Fruit fly (Drosophila melanogaster) whole organism, embryonic: ENCODE data around the gene CG2147.

ENCODE experiments used
- Atf-2 ChIP-seq: fragments of 200-800 bp; sonication (Bioruptor generic); optimal IDR thresholded peaks from 2 replicates; lab custom pipeline; 2016; ENCODE audit warnings: missing biosample characterization, missing genetic modification characterization
- B-H2 ChIP-seq: fragments of 200-800 bp; sonication (Bioruptor generic); optimal IDR thresholded peaks from 2 replicates; lab custom pipeline; 2018; ENCODE audit warnings: missing biosample characterization, mild to moderate bottlenecking, missing genetic modification characterization
- CG10147 ChIP-seq: fragments of 200-800 bp; sonication (Bioruptor generic); optimal IDR thresholded peaks from 2 replicates; lab custom pipeline; 2019; ENCODE audit warnings: missing biosample characterization, mild to moderate bottlenecking, missing genetic modification characterization, moderate library complexity
- CG10462 ChIP-seq: fragments of 200-800 bp; sonication (Bioruptor generic); optimal IDR thresholded peaks from 2 replicates; lab custom pipeline; 2016; ENCODE audit warnings: missing biosample characterization, missing genetic modification characterization
- CG10959 ChIP-seq: fragments of 200-800 bp; sonication (Bioruptor generic); IDR thresholded peaks from 2 replicates; pipeline ENCODE4 v1.3.6; 2022; ENCODE audit warnings: missing biosample characterization, missing genetic modification characterization
- CG11504 ChIP-seq: fragments of 200-800 bp; sonication (Bioruptor generic); optimal IDR thresholded peaks from 3 replicates; lab custom pipeline; 2019; ENCODE audit warnings: missing biosample characterization, mild to moderate bottlenecking, missing genetic modification characterization, moderate library complexity
- CG11723 ChIP-seq: fragments of 200-800 bp; sonication (Bioruptor generic); optimal IDR thresholded peaks from 2 replicates; lab custom pipeline; 2017; ENCODE audit warnings: missing biosample characterization, mild to moderate bottlenecking, missing genetic modification characterization
- CG12659 ChIP-seq: fragments of 200-800 bp; sonication (Bioruptor generic); optimal IDR thresholded peaks from 3 replicates; lab custom pipeline; 2017; ENCODE audit warnings: mild to moderate bottlenecking, missing biosample characterization, missing genetic modification reagents, missing genetic modification characterization
- CG13624 ChIP-seq: fragments of 200-800 bp; sonication (Bioruptor generic); optimal IDR thresholded peaks from 2 replicates; lab custom pipeline; 2016; ENCODE audit warnings: missing biosample characterization, missing genetic modification characterization
- CG14710 ChIP-seq: fragments of 200-800 bp; sonication (Bioruptor generic); optimal IDR thresholded peaks from 3 replicates; lab custom pipeline; 2019; ENCODE audit warnings: missing biosample characterization, mild to moderate bottlenecking, missing genetic modification characterization, moderate library complexity
- CG17612 ChIP-seq: fragments of 200-800 bp; sonication (Bioruptor generic); IDR thresholded peaks from 2 replicates; pipeline ENCODE4 v1.3.6; 2022; ENCODE audit warnings: missing biosample characterization, missing genetic modification characterization
- CG17912 ChIP-seq: fragments of 200-800 bp; sonication (Bioruptor generic); optimal IDR thresholded peaks from 2 replicates; lab custom pipeline; 2018; ENCODE audit warnings: missing biosample characterization, mild to moderate bottlenecking, missing genetic modification characterization
- CG18011 ChIP-seq: fragments of 200-800 bp; sonication (Bioruptor generic); optimal IDR thresholded peaks from 2 replicates; lab custom pipeline; 2017; ENCODE audit warnings: missing biosample characterization, missing genetic modification characterization, mild to moderate bottlenecking, moderate library complexity, missing genotype
- CG1832 ChIP-seq: fragments of 200-800 bp; sonication (Bioruptor generic); optimal IDR thresholded peaks from 2 replicates; lab custom pipeline; 2017; ENCODE audit warnings: missing biosample characterization, mild to moderate bottlenecking, missing genetic modification characterization, inconsistent platforms
- CG2116 ChIP-seq: fragments of 200-800 bp; sonication (Bioruptor generic); optimal IDR thresholded peaks from 3 replicates; lab custom pipeline; 2018; ENCODE audit warnings: missing biosample characterization, mild to moderate bottlenecking, missing genetic modification characterization
- CG2120 ChIP-seq: fragments of 200-800 bp; sonication (Bioruptor generic); optimal IDR thresholded peaks from 3 replicates; lab custom pipeline; 2016; ENCODE audit warnings: missing biosample characterization, missing genetic modification characterization
- CG2875 ChIP-seq: fragments of 200-800 bp; sonication (Bioruptor generic); optimal IDR thresholded peaks from 2 replicates; lab custom pipeline; 2017; ENCODE audit warnings: missing biosample characterization, mild to moderate bottlenecking, missing genetic modification characterization, missing genetic modification reagents
- CG3407 ChIP-seq: fragments of 200-800 bp; sonication (Bioruptor generic); optimal IDR thresholded peaks from 2 replicates; lab custom pipeline; 2018; ENCODE audit warnings: missing biosample characterization, mild to moderate bottlenecking, missing genetic modification characterization
- CG3726 ChIP-seq: fragments of 200-800 bp; sonication (Bioruptor generic); IDR thresholded peaks from 3 replicates; pipeline ENCODE4, ENCODE4 v1.3.6; 2022; ENCODE audit warnings: missing biosample characterization, missing genetic modification characterization
- CG6765 ChIP-seq: fragments of 200-800 bp; sonication (Bioruptor generic); optimal IDR thresholded peaks from 3 replicates; lab custom pipeline; 2017; ENCODE audit warnings: missing biosample characterization, mild to moderate bottlenecking, missing genetic modification characterization
- CG9215 ChIP-seq: fragments of 200-800 bp; sonication (Bioruptor generic); IDR thresholded peaks from 2 replicates; pipeline ENCODE4 v1.3.6; 2022; ENCODE audit warnings: missing biosample characterization, missing genetic modification characterization
- CG9797 ChIP-seq: fragments of 200-800 bp; sonication (Bioruptor generic); optimal IDR thresholded peaks from 3 replicates; lab custom pipeline; 2018; ENCODE audit warnings: missing biosample characterization, mild to moderate bottlenecking, missing genetic modification characterization
- CTCF ChIP-seq: fragments of 200-800 bp; sonication (Bioruptor generic); optimal IDR thresholded peaks from 2 replicates; lab custom pipeline; 2017; ENCODE audit warnings: missing biosample characterization, mild to moderate bottlenecking, missing genetic modification characterization, moderate library complexity
- Dp ChIP-seq: fragments of 200-800 bp; sonication (Bioruptor generic); optimal IDR thresholded peaks from 2 replicates; lab custom pipeline; 2018; ENCODE audit warnings: missing biosample characterization, mild to moderate bottlenecking, missing genetic modification characterization, moderate library complexity
- Dref ChIP-seq: fragments of 200-800 bp; sonication (Bioruptor generic); IDR thresholded peaks from 2 replicates; pipeline ENCODE4 v1.3.6; 2022; ENCODE audit warnings: missing biosample characterization, missing genetic modification characterization
- Ets97D ChIP-seq: fragments of 200-800 bp; sonication (Bioruptor generic); optimal IDR thresholded peaks from 3 replicates; lab custom pipeline; 2016; ENCODE audit warnings: missing biosample characterization, missing genetic modification characterization
- H15 ChIP-seq: fragments of 200-800 bp; sonication (Bioruptor generic); IDR thresholded peaks from 3 replicates; pipeline ENCODE4 v1.3.6; 2022; ENCODE audit warnings: missing biosample characterization, missing genetic modification characterization
- HmgD ChIP-seq: fragments of 200-800 bp; sonication (Bioruptor generic); optimal IDR thresholded peaks from 3 replicates; lab custom pipeline; 2016; ENCODE audit warnings: missing biosample characterization, missing genetic modification characterization
- Hmx ChIP-seq: fragments of 200-800 bp; sonication (Bioruptor generic); optimal IDR thresholded peaks from 2 replicates; lab custom pipeline; 2016; ENCODE audit warnings: missing biosample characterization, missing genetic modification characterization
- MESR4 ChIP-seq: fragments of 200-800 bp; sonication (Bioruptor generic); optimal IDR thresholded peaks from 2 replicates; lab custom pipeline; 2018; ENCODE audit warnings: missing biosample characterization, mild to moderate bottlenecking, missing genetic modification characterization, moderate library complexity
- MTF-1 ChIP-seq: fragments of 200-800 bp; sonication (Bioruptor generic); optimal IDR thresholded peaks from 2 replicates; lab custom pipeline; 2018; ENCODE audit warnings: missing biosample characterization, mild to moderate bottlenecking, missing genetic modification characterization, borderline replicate concordance
- Myb ChIP-seq: fragments of 200-800 bp; sonication (Bioruptor generic); optimal IDR thresholded peaks from 2 replicates; lab custom pipeline; 2016; ENCODE audit warnings: missing biosample characterization, missing genetic modification characterization
- Neu2 ChIP-seq: fragments of 200-800 bp; sonication (Bioruptor generic); optimal IDR thresholded peaks from 3 replicates; lab custom pipeline; 2016; ENCODE audit warnings: missing biosample characterization, missing genetic modification characterization, borderline replicate concordance
- Scr ChIP-seq: fragments of 200-800 bp; sonication (Bioruptor generic); IDR thresholded peaks from 2 replicates; pipeline ENCODE4 v1.3.6; 2022; ENCODE audit warnings: missing biosample characterization, missing genetic modification characterization; ENCODE audit not compliant: partially characterized antibody
- Sin3A ChIP-seq: fragments of >200 bp; optimal IDR thresholded peaks from 2 replicates; lab custom pipeline; 2018
- Sox100B ChIP-seq: fragments of 200-800 bp; sonication (Bioruptor generic); optimal IDR thresholded peaks from 3 replicates; lab custom pipeline; 2018; ENCODE audit warnings: missing biosample characterization, mild to moderate bottlenecking, missing genetic modification characterization
- Sry-δ ChIP-seq: fragments of 200-800 bp; sonication (Bioruptor generic); optimal IDR thresholded peaks from 2 replicates; lab custom pipeline; 2016; ENCODE audit warnings: missing biosample characterization, missing genetic modification characterization
- ab ChIP-seq: fragments of 200-800 bp; sonication (Bioruptor generic); optimal IDR thresholded peaks from 2 replicates; lab custom pipeline; 2016; ENCODE audit warnings: missing biosample characterization, missing genetic modification characterization
- ap ChIP-seq: fragments of 200-800 bp; sonication (Bioruptor generic); IDR thresholded peaks from 2 replicates; pipeline ENCODE4 v1.3.6; 2022; ENCODE audit warnings: missing biosample characterization, missing genetic modification characterization
- bsh ChIP-seq, 2 experiments: fragments of 200-800 bp; sonication (Bioruptor generic); optimal IDR thresholded peaks; 2 replicates each; lab custom pipeline; 2017 to 2018; ENCODE audit warnings: mild to moderate bottlenecking in 2 of 2, missing biosample characterization in 2 of 2, missing genetic modification characterization in 2 of 2, moderate library complexity in 1 of 2
- cg ChIP-seq: fragments of 200-800 bp; sonication (Bioruptor generic); optimal IDR thresholded peaks from 3 replicates; lab custom pipeline; 2019; ENCODE audit warnings: missing biosample characterization, mild to moderate bottlenecking, missing genetic modification characterization, moderate library complexity
- fd96Cb ChIP-seq: fragments of 200-800 bp; sonication (Bioruptor generic); optimal IDR thresholded peaks from 2 replicates; lab custom pipeline; 2018; ENCODE audit warnings: missing biosample characterization, mild to moderate bottlenecking, missing genetic modification characterization, moderate library complexity
- jumu ChIP-seq: fragments of 200-800 bp; sonication (Bioruptor generic); optimal IDR thresholded peaks from 3 replicates; lab custom pipeline; 2016; ENCODE audit warnings: missing biosample characterization, missing genetic modification characterization
- mam ChIP-seq: fragments of 200-800 bp; sonication (Bioruptor generic); optimal IDR thresholded peaks from 3 replicates; lab custom pipeline; 2016; ENCODE audit warnings: missing biosample characterization, missing genetic modification characterization
- oc ChIP-seq: fragments of 200-800 bp; sonication (Bioruptor generic); optimal IDR thresholded peaks from 2 replicates; lab custom pipeline; 2018; ENCODE audit warnings: missing biosample characterization, mild to moderate bottlenecking, missing genetic modification characterization, moderate library complexity
- pzg ChIP-seq: fragments of 200-800 bp; sonication (Bioruptor generic); optimal IDR thresholded peaks from 3 replicates; lab custom pipeline; 2018; ENCODE audit warnings: missing biosample characterization, mild to moderate bottlenecking, missing genetic modification characterization, moderate library complexity
- repo ChIP-seq: fragments of 200-800 bp; sonication (Bioruptor generic); optimal IDR thresholded peaks from 2 replicates; lab custom pipeline; 2016; ENCODE audit warnings: missing biosample characterization, missing genetic modification characterization
- stwl ChIP-seq: fragments of 200-800 bp; sonication (Bioruptor generic); optimal IDR thresholded peaks from 3 replicates; lab custom pipeline; 2018; ENCODE audit warnings: missing biosample characterization, mild to moderate bottlenecking, missing genetic modification characterization, moderate library complexity
- trem ChIP-seq: fragments of 200-800 bp; optimal IDR thresholded peaks from 3 replicates; lab custom pipeline; 2019; ENCODE audit warnings: missing biosample characterization, mild to moderate bottlenecking, missing genetic modification characterization, moderate library complexity
- z ChIP-seq: fragments of 200-800 bp; sonication (Bioruptor generic); IDR thresholded peaks from 3 replicates; pipeline ENCODE4 v1.3.6; 2022; ENCODE audit warnings: missing biosample characterization, missing genetic modification characterization
- zfh1 ChIP-seq: fragments of 200-800 bp; sonication (Bioruptor generic); IDR thresholded peaks from 3 replicates; pipeline ENCODE4 v1.3.6; 2022; ENCODE audit warnings: missing biosample characterization, missing genetic modification characterization

The CG2147 gene

dm6 chrX:8251268-8251996 is 10.9 kb downstream of the CG2147 start, which contains the start of gene ND-75 (continued):
- TF ChIP-seq CG10959 (no peak), ab (GFP tag; lab: Kevin White, UChicago) (no peak), CG17912 (no peak), trem (tag; lab: Kevin White, UChicago) (peak; percentile 54), CTCF (GFP tag; lab: Kevin White, UChicago) (peak; percentile 93), CG3726 (GFP tag; lab: Robert Waterston, UW) (no peak), CG2116 (peak; percentile 66), z (no peak), CG11723 (GFP tag; lab: Kevin White, UChicago) (no peak), Scr (GFP tag; lab: Robert Waterston, UW) (0 out of 2 replicates have a peak, but pooled peaks have one; percentile 24), HmgD (GFP tag; lab: Kevin White, UChicago) (no peak), MTF-1 (GFP tag; lab: Kevin White, UChicago) (no peak), Atf-2 (no peak), CG11504 (no peak), CG2875 (no peak), Sox100B (GFP tag; lab: Kevin White, UChicago) (no peak), repo (GFP tag; lab: Kevin White, UChicago) (no peak), B-H2 (GFP tag; lab: Kevin White, UChicago) (no peak), CG9797 (GFP tag; lab: Kevin White, UChicago) (peak; percentile 22), CG13624 (GFP tag; lab: Kevin White, UChicago) (no peak), Hmx (GFP tag; lab: Kevin White, UChicago) (no peak), CG17612 (no peak), CG18011 (peak; percentile 3), CG12659 (peak; percentile 33), CG2120 (GFP tag; lab: Kevin White, UChicago) (no peak), bsh (GFP tag; optimal IDR thresholded peaks at IDR 0.05; lab: Kevin White, UChicago) (no peak), jumu (GFP tag; lab: Kevin White, UChicago) (no peak), pzg (GFP tag; lab: Kevin White, UChicago) (peak; percentile 51), H15 (GFP tag; lab: Robert Waterston, UW) (no peak), CG14710 (tag; lab: Kevin White, UChicago) (peak; percentile 43), CG10462 (GFP tag; lab: Kevin White, UChicago) (no peak), Ets97D (GFP tag; lab: Kevin White, UChicago) (peak; percentile 50), CG10147 (GFP tag; lab: Kevin White, UChicago) (peak; percentile 12), Sin3A (lab: Kevin White, UChicago) (peak; percentile 77), Dp (GFP tag; lab: Kevin White, UChicago) (peak; percentile 64), CG1832 (GFP tag; lab: Kevin White, UChicago) (no peak), Dref (GFP tag; lab: Robert Waterston, UW) (peak; percentile 58), fd96Cb (no peak), Neu2 (no peak), CG9215 (GFP tag; lab: Robert Waterston, UW) (no peak), stwl (tag; lab: Kevin White, UChicago) (peak; percentile 45), CG3407 (GFP tag; lab: Kevin White, UChicago) (no peak), ap (no peak), MESR4 (GFP tag; lab: Kevin White, UChicago) (peak; percentile 69), CG6765 (GFP tag; lab: Kevin White, UChicago) (no peak), Myb (GFP tag; lab: Kevin White, UChicago) (no peak), oc (no peak), mam (GFP tag; lab: Kevin White, UChicago) (no peak), Sry-δ (GFP tag; lab: Kevin White, UChicago) (peak; percentile 13), cg (GFP tag; lab: Kevin White, UChicago) (no peak), zfh1 (GFP tag; lab: Robert Waterston, UW) (no peak)
